Worm (Caenorhabditis elegans) whole organism, L2 larva: Measurements from ENCODE around the gene F31E3.12.

Source experiments
- C34F6.9 ChIP-seq: fragments of 150-350 bp; optimal IDR thresholded peaks from 2 replicates; lab custom pipeline; 2014; ENCODE audit warnings: missing biosample characterization, missing genetic modification characterization
- F13H6.1 ChIP-seq: sonication (generic microtip); optimal IDR thresholded peaks from 2 replicates; lab custom pipeline; 2016; ENCODE audit warnings: missing genetic modification characterization, missing compliant biosample characterization
- R02D3.7 ChIP-seq: fragments of 150-350 bp; optimal IDR thresholded peaks from 2 replicates; lab custom pipeline; 2014; ENCODE audit warnings: missing biosample characterization, missing genetic modification characterization
- Y55F3AM.14 ChIP-seq: fragments of 200-800 bp; sonication (Bioruptor generic); optimal IDR thresholded peaks from 2 replicates; lab custom pipeline; 2018; ENCODE audit warnings: mild to moderate bottlenecking, missing genetic modification characterization, missing compliant biosample characterization
- ZK546.5 ChIP-seq: sonication (generic microtip); optimal IDR thresholded peaks from 2 replicates; lab custom pipeline; 2017; ENCODE audit warnings: missing biosample characterization, missing genetic modification characterization
- aly-2 ChIP-seq: fragments of 150-350 bp; optimal IDR thresholded peaks from 2 replicates; lab custom pipeline; 2014; ENCODE audit warnings: missing biosample characterization, missing genetic modification characterization
- ama-1 ChIP-seq: fragments of 150-350 bp; optimal IDR thresholded peaks from 2 replicates; lab custom pipeline; 2018; ENCODE audit warnings: inconsistent platforms
- blmp-1 ChIP-seq: sonication (generic microtip); optimal IDR thresholded peaks from 2 replicates; lab custom pipeline; 2017; ENCODE audit warnings: missing genetic modification characterization, mild to moderate bottlenecking, missing compliant biosample characterization, antibody characterized with exemption, moderate library complexity; ENCODE audit not compliant: insufficient read depth
- ceh-82 ChIP-seq: fragments of 150-350 bp; optimal IDR thresholded peaks from 2 replicates; lab custom pipeline; 2014; ENCODE audit warnings: missing biosample characterization, missing genetic modification characterization
- crh-2 ChIP-seq: sonication (generic microtip); optimal IDR thresholded peaks from 2 replicates; lab custom pipeline; 2017; ENCODE audit warnings: missing biosample characterization, missing genetic modification characterization
- dmd-4 ChIP-seq: sonication (generic microtip); optimal IDR thresholded peaks from 2 replicates; lab custom pipeline; 2017; ENCODE audit warnings: missing biosample characterization, missing genetic modification characterization
- egl-27 ChIP-seq: sonication (generic microtip); optimal IDR thresholded peaks from 3 replicates; lab custom pipeline; 2017; ENCODE audit warnings: missing biosample characterization, missing genetic modification reagents, missing genetic modification characterization
- elt-1 ChIP-seq: fragments of 150-350 bp; optimal IDR thresholded peaks from 2 replicates; lab custom pipeline; 2014; ENCODE audit warnings: missing biosample characterization, missing genetic modification characterization
- elt-3 ChIP-seq: sonication (generic microtip); optimal IDR thresholded peaks from 2 replicates; lab custom pipeline; 2017; ENCODE audit warnings: missing biosample characterization, missing genetic modification characterization
- fos-1 ChIP-seq: fragments of 150-350 bp; optimal IDR thresholded peaks from 2 replicates; lab custom pipeline; 2014; ENCODE audit warnings: missing biosample characterization, missing genetic modification characterization
- gmeb-1 ChIP-seq: fragments of 150-350 bp; optimal IDR thresholded peaks from 2 replicates; lab custom pipeline; 2014; ENCODE audit warnings: missing biosample characterization, missing genetic modification characterization
- lin-11 ChIP-seq: fragments of 150-350 bp; sonication (generic microtip); optimal IDR thresholded peaks from 2 replicates; lab custom pipeline; 2014; ENCODE audit warnings: missing biosample characterization, missing genetic modification characterization, inconsistent platforms, mixed read lengths
- lin-13 ChIP-seq: fragments of 150-350 bp; optimal IDR thresholded peaks from 2 replicates; lab custom pipeline; 2014; ENCODE audit warnings: missing biosample characterization, missing genetic modification reagents, missing genetic modification characterization
- lin-39 ChIP-seq: fragments of 150-350 bp; optimal IDR thresholded peaks from 2 replicates; lab custom pipeline; 2014; ENCODE audit warnings: missing biosample characterization, missing genetic modification reagents, missing genetic modification characterization
- lsy-2 ChIP-seq, 2 experiments: fragments of 150-350 bp in 1 of 2; sonication (generic microtip) in 1 of 2; optimal IDR thresholded peaks; 2 replicates each; lab custom pipeline; 2014 to 2017; ENCODE audit warnings: missing biosample characterization in 2 of 2, missing genetic modification characterization in 2 of 2
- mab-5 ChIP-seq: fragments of 150-350 bp; optimal IDR thresholded peaks from 2 replicates; lab custom pipeline; 2014; ENCODE audit warnings: missing biosample characterization, missing genetic modification characterization
- mbf-1 ChIP-seq: sonication (generic microtip); optimal IDR thresholded peaks from 2 replicates; lab custom pipeline; 2017; ENCODE audit warnings: missing biosample characterization, missing genetic modification characterization
- mdl-1 ChIP-seq, 2 experiments: fragments of 150-350 bp in 1 of 2; sonication (generic microtip) in 1 of 2; optimal IDR thresholded peaks; 2 replicates each; lab custom pipeline; 2017; ENCODE audit warnings: missing biosample characterization in 2 of 2, missing genetic modification characterization in 2 of 2
- nhr-10 ChIP-seq: sonication (generic microtip); optimal IDR thresholded peaks from 2 replicates; lab custom pipeline; 2017; ENCODE audit warnings: missing biosample characterization, missing genetic modification characterization
- nhr-11 ChIP-seq: fragments of 150-350 bp; optimal IDR thresholded peaks from 2 replicates; lab custom pipeline; 2014; ENCODE audit warnings: missing biosample characterization, missing genetic modification characterization
- nhr-12 ChIP-seq: fragments of 150-350 bp; optimal IDR thresholded peaks from 2 replicates; lab custom pipeline; 2014; ENCODE audit warnings: missing biosample characterization, missing genetic modification characterization
- nhr-129 ChIP-seq: fragments of 150-350 bp; optimal IDR thresholded peaks from 2 replicates; lab custom pipeline; 2014; ENCODE audit warnings: missing biosample characterization, missing genetic modification characterization
- nhr-21 ChIP-seq: fragments of 150-350 bp; optimal IDR thresholded peaks from 2 replicates; lab custom pipeline; 2014; ENCODE audit warnings: missing biosample characterization, missing genetic modification characterization
- nhr-23 ChIP-seq: fragments of 150-350 bp; optimal IDR thresholded peaks from 2 replicates; lab custom pipeline; 2014; ENCODE audit warnings: missing biosample characterization, missing genetic modification reagents, missing genetic modification characterization
- nhr-237 ChIP-seq: fragments of 150-350 bp; optimal IDR thresholded peaks from 2 replicates; lab custom pipeline; 2014; ENCODE audit warnings: missing biosample characterization, missing genetic modification characterization
- nhr-25 ChIP-seq: fragments of 150-350 bp; sonication (generic microtip); optimal IDR thresholded peaks from 3 replicates; lab custom pipeline; 2014; ENCODE audit warnings: missing biosample characterization, missing genetic modification characterization
- nhr-6 ChIP-seq: fragments of 150-350 bp; optimal IDR thresholded peaks from 2 replicates; lab custom pipeline; 2014; ENCODE audit warnings: missing biosample characterization, missing genetic modification characterization
- nhr-77 ChIP-seq: fragments of 150-350 bp; optimal IDR thresholded peaks from 2 replicates; lab custom pipeline; 2014; ENCODE audit warnings: missing biosample characterization, missing genetic modification characterization
- peb-1 ChIP-seq: fragments of 150-350 bp; optimal IDR thresholded peaks from 2 replicates; lab custom pipeline; 2014; ENCODE audit warnings: missing biosample characterization, missing genetic modification characterization
- sem-4 ChIP-seq: fragments of 150-350 bp; optimal IDR thresholded peaks from 2 replicates; lab custom pipeline; 2014; ENCODE audit warnings: missing biosample characterization, missing genetic modification reagents, missing genetic modification characterization
- sma-3 ChIP-seq: sonication (generic microtip); optimal IDR thresholded peaks from 2 replicates; lab custom pipeline; 2016; ENCODE audit warnings: missing genetic modification reagents, missing genetic modification characterization, missing compliant biosample characterization
- sma-9 ChIP-seq, 2 experiments: fragments of 150-350 bp in 1 of 2; sonication (generic microtip) in 1 of 2; optimal IDR thresholded peaks; 2 replicates each; lab custom pipeline; 2014 to 2016; ENCODE audit warnings: missing genetic modification characterization in 2 of 2, mild to moderate bottlenecking in 1 of 2, missing biosample characterization in 1 of 2, missing compliant biosample characterization in 1 of 2, missing genetic modification reagents in 1 of 2, moderate library complexity in 1 of 2
- unc-39 ChIP-seq: fragments of 150-350 bp; optimal IDR thresholded peaks from 2 replicates; lab custom pipeline; 2014; ENCODE audit warnings: missing biosample characterization, missing genetic modification characterization
- unc-55 ChIP-seq: fragments of 150-350 bp; sonication (generic microtip); optimal IDR thresholded peaks from 3 replicates; lab custom pipeline; 2014; ENCODE audit warnings: missing biosample characterization, missing genetic modification reagents, missing genetic modification characterization
- unc-62 ChIP-seq: fragments of 150-350 bp; optimal IDR thresholded peaks from 2 replicates; lab custom pipeline; 2014; ENCODE audit warnings: missing biosample characterization, missing genetic modification reagents, missing genetic modification characterization
- zag-1 ChIP-seq: fragments of 150-350 bp; optimal IDR thresholded peaks from 2 replicates; lab custom pipeline; 2014; ENCODE audit warnings: missing biosample characterization, missing genetic modification characterization
- ztf-1 ChIP-seq: fragments of 200-800 bp; sonication (Bioruptor generic); conservative IDR thresholded peaks from 2 replicates; pipeline ENCODE4 v1.3.6; 2022; ENCODE audit warnings: missing genetic modification characterization, missing compliant biosample characterization
- ztf-11 ChIP-seq: sonication (generic microtip); optimal IDR thresholded peaks from 2 replicates; lab custom pipeline; 2017; ENCODE audit warnings: missing biosample characterization, missing genetic modification characterization
- ztf-4 ChIP-seq: fragments of 150-350 bp; optimal IDR thresholded peaks from 2 replicates; lab custom pipeline; 2014; ENCODE audit warnings: missing biosample characterization, missing genetic modification characterization

F31E3.12 gene

ce11 chrIII:6971662-6972284 lies 2.6 kb downstream of the F31E3.12 start, which contains the start of the genes eef-1A.1 and rfc-4 (continued):
- peak; percentile 87 for TF ChIP-seq F13H6.1 (tag; lab: Kevin White, UChicago)

DNA sequence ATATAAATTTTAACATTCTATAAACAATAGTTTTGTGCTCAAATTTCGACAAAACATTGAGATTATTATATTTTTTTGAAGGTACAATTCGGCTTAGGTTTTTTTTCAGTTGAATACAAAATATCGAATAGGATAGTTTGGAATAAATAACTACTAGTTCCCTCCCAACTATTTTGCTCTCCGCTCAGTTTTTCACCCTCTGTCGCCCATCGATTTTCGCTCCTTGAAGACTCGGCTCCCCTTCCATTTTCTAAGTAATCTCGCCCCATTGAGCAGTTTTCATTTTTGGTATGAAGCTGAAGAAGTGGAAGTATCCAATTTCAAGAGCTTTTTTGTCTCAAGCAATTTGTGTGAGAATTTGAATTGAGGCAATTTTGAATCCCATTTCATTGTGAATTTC lies 4.5 kb downstream of the F31E3.12 start, which contains the start of gene F31E3.2:
F31E3.2 (plus strand) TSS at position 301 of the 400 bp plus-strand sequence.
- TF ChIP-seq C34F6.9 (tag; lab: Kevin White, UChicago) = peak; percentile 40
- TF ChIP-seq lin-13 (GFP tag; lab: Kevin White, UChicago) = no peak
- TF ChIP-seq unc-55 = peak; percentile 40
- no peak for TF ChIP-seq mdl-1 (tag; optimal IDR thresholded peaks at IDR 0.05; lab: Kevin White, UChicago)
- TF ChIP-seq lsy-2 (tag; optimal IDR thresholded peaks at IDR 0.05; lab: Kevin White, UChicago) = peak in 1 of 2 experiments; percentile 27

ce11 chrIII:6974952-6975351 lies 5.8 kb downstream of the F31E3.12 start:
- TF ChIP-seq zag-1 (tag; lab: Kevin White, UChicago) (no peak), peb-1 (tag; lab: Kevin White, UChicago) (no peak), nhr-10 (tag; lab: Kevin White, UChicago) (no peak), ztf-1 (GFP tag; lab: Robert Waterston, UW) (no peak), unc-55 (no peak), lin-13 (GFP tag; lab: Kevin White, UChicago) (no peak), F13H6.1 (tag; lab: Kevin White, UChicago) (no peak), aly-2 (tag; lab: Kevin White, UChicago) (no peak), sem-4 (tag; lab: Kevin White, UChicago) (no peak)

ce11 chrIII:6978875-6979274 lies 9.7 kb downstream of the F31E3.12 start:
- TF ChIP-seq ztf-1 (GFP tag; lab: Robert Waterston, UW) = no peak
- TF ChIP-seq F13H6.1 (tag; lab: Kevin White, UChicago) = peak; percentile 71
- peak; percentile 71 for TF ChIP-seq crh-2
- peak; percentile 69 for TF ChIP-seq sem-4 (tag; lab: Kevin White, UChicago)
- no peak for TF ChIP-seq aly-2 (tag; lab: Kevin White, UChicago)
- TF ChIP-seq C34F6.9 (tag; lab: Kevin White, UChicago) = peak; percentile 94
- TF ChIP-seq lin-13 (GFP tag; lab: Kevin White, UChicago) = peak; percentile 29
- peak; percentile 64 for TF ChIP-seq blmp-1
- no peak for TF ChIP-seq Y55F3AM.14 (GFP tag; lab: Kevin White, UChicago)
- peak; percentile 90 for TF ChIP-seq unc-62 (GFP tag; lab: Kevin White, UChicago)
- TF ChIP-seq nhr-21 (tag; lab: Kevin White, UChicago) = peak; percentile 80
- peak; percentile 57 for TF ChIP-seq sma-3 (GFP tag; lab: Kevin White, UChicago)
- TF ChIP-seq lsy-2 (tag; optimal IDR thresholded peaks at IDR 0.05; lab: Kevin White, UChicago) = peak; percentile 52 to 89
- peak; percentile 59 for TF ChIP-seq lin-39
- TF ChIP-seq ztf-4 (tag; lab: Kevin White, UChicago) = peak; percentile 27
- TF ChIP-seq ceh-82 (tag; lab: Kevin White, UChicago) = no peak
- no peak for TF ChIP-seq nhr-237 (tag; lab: Kevin White, UChicago)
- TF ChIP-seq nhr-25 (tag; lab: Kevin White, UChicago) = peak; percentile 86
- peak in 1 of 2 experiments; percentile 5 for TF ChIP-seq mdl-1 (tag; optimal IDR thresholded peaks at IDR 0.05; lab: Kevin White, UChicago)
- TF ChIP-seq unc-55 = peak; percentile 22
- no peak for TF ChIP-seq nhr-11 (tag; lab: Kevin White, UChicago)
- TF ChIP-seq R02D3.7 (tag; lab: Kevin White, UChicago) = no peak
- peak; percentile 88 for TF ChIP-seq nhr-129 (tag; lab: Kevin White, UChicago)
- no peak for TF ChIP-seq ztf-11
- TF ChIP-seq nhr-6 (tag; lab: Kevin White, UChicago) = peak; percentile 67
- TF ChIP-seq nhr-12 (tag; lab: Kevin White, UChicago) = no peak
- peak; percentile 27 for TF ChIP-seq zag-1 (tag; lab: Kevin White, UChicago)
- no peak for TF ChIP-seq unc-39 (tag; lab: Kevin White, UChicago)
- no peak for TF ChIP-seq elt-3
- TF ChIP-seq fos-1 (tag; lab: Kevin White, UChicago) = peak; percentile 64
- no peak for TF ChIP-seq nhr-10 (tag; lab: Kevin White, UChicago)
- no peak for TF ChIP-seq dmd-4 (tag; lab: Kevin White, UChicago)
- no peak for TF ChIP-seq elt-1 (tag; lab: Kevin White, UChicago)
- no peak for TF ChIP-seq gmeb-1 (tag; lab: Kevin White, UChicago)
- TF ChIP-seq sma-9 (GFP tag; optimal IDR thresholded peaks at IDR 0.05; lab: Kevin White, UChicago) = peak; percentile 61
- no peak for TF ChIP-seq sma-9 (tag; optimal IDR thresholded peaks at IDR 0.05; lab: Kevin White, UChicago)
- TF ChIP-seq nhr-77 = no peak
- TF ChIP-seq lin-11 = peak; percentile 15
- TF ChIP-seq ZK546.5 (tag; lab: Kevin White, UChicago) = no peak
- TF ChIP-seq nhr-23 (tag; lab: Kevin White, UChicago) = no peak
- peak; percentile 23 for TF ChIP-seq ama-1 (lab: Kevin White, UChicago)
- TF ChIP-seq egl-27 (tag; lab: Kevin White, UChicago) = peak; percentile 50
- TF ChIP-seq mab-5 = peak; percentile 75
- no peak for TF ChIP-seq mbf-1
